Fruit fly (Drosophila melanogaster) whole organism, prepupa: ENCODE measurements around the gene Argp.

ENCODE experiments used
- Blimp-1 ChIP-seq: fragments of 200-800 bp; sonication (Bioruptor generic); optimal IDR thresholded peaks from 3 replicates; lab custom pipeline; 2017; ENCODE audit warnings: missing biosample characterization, missing genetic modification characterization, mild to moderate bottlenecking, moderate library complexity, missing genetic modification reagents
- CG10631 ChIP-seq: fragments of 200-800 bp; sonication (Bioruptor generic); optimal IDR thresholded peaks from 2 replicates; lab custom pipeline; 2016; ENCODE audit warnings: missing biosample characterization, missing genetic modification characterization
- CG10669 ChIP-seq: fragments of 200-800 bp; sonication (Bioruptor generic); optimal IDR thresholded peaks from 3 replicates; lab custom pipeline; 2018; ENCODE audit warnings: missing biosample characterization, mild to moderate bottlenecking, missing genetic modification characterization, moderate library complexity
- CG11294 ChIP-seq: fragments of 200-800 bp; sonication (Bioruptor generic); IDR thresholded peaks from 2 replicates; pipeline ENCODE4 v1.3.6; 2022; ENCODE audit warnings: missing biosample characterization, missing genetic modification characterization
- CG11762 ChIP-seq: fragments of 200-800 bp; sonication (Bioruptor generic); optimal IDR thresholded peaks from 3 replicates; lab custom pipeline; 2016; ENCODE audit warnings: missing biosample characterization, missing genetic modification characterization; ENCODE audit not compliant: insufficient read depth
- CG11902 ChIP-seq: fragments of 200-800 bp; sonication (Bioruptor generic); optimal IDR thresholded peaks from 3 replicates; lab custom pipeline; 2016; ENCODE audit warnings: missing biosample characterization, missing genetic modification characterization
- CG15336 ChIP-seq: fragments of 200-800 bp; sonication (Bioruptor generic); IDR thresholded peaks from 2 replicates; pipeline ENCODE4 v1.3.6; 2022; ENCODE audit warnings: missing biosample characterization, missing genetic modification characterization
- CG1621 ChIP-seq: fragments of 200-800 bp; sonication (Bioruptor generic); optimal IDR thresholded peaks from 3 replicates; lab custom pipeline; 2018; ENCODE audit warnings: missing biosample characterization, mild to moderate bottlenecking, missing genetic modification characterization
- CG16779 ChIP-seq: fragments of 200-800 bp; sonication (Bioruptor generic); optimal IDR thresholded peaks from 3 replicates; lab custom pipeline; 2017; ENCODE audit warnings: missing biosample characterization, mild to moderate bottlenecking, missing genetic modification characterization
- CG3032 ChIP-seq: fragments of 200-800 bp; optimal IDR thresholded peaks from 2 replicates; lab custom pipeline; 2019; ENCODE audit warnings: missing biosample characterization, mild to moderate bottlenecking, missing genetic modification characterization, moderate library complexity
- CG31627 ChIP-seq: fragments of 200-800 bp; sonication (Bioruptor generic); optimal IDR thresholded peaks from 3 replicates; lab custom pipeline; 2016; ENCODE audit warnings: missing biosample characterization, missing genetic modification characterization
- CG32006 ChIP-seq: fragments of 200-800 bp; sonication (Bioruptor generic); optimal IDR thresholded peaks from 3 replicates; lab custom pipeline; 2017; ENCODE audit warnings: missing biosample characterization, mild to moderate bottlenecking, missing genetic modification characterization
- CG34406 ChIP-seq: fragments of 200-800 bp; sonication (Bioruptor generic); optimal IDR thresholded peaks from 3 replicates; lab custom pipeline; 2016; ENCODE audit warnings: missing biosample characterization, missing genetic modification characterization
- CG3919 ChIP-seq: fragments of 200-800 bp; sonication (Bioruptor generic); optimal IDR thresholded peaks from 3 replicates; lab custom pipeline; 2016; ENCODE audit warnings: missing biosample characterization, missing genetic modification characterization
- CG4318 ChIP-seq: fragments of 200-800 bp; sonication (Bioruptor generic); optimal IDR thresholded peaks from 3 replicates; lab custom pipeline; 2017; ENCODE audit warnings: missing biosample characterization, mild to moderate bottlenecking, missing genetic modification characterization
- CG6276 ChIP-seq: fragments of 200-800 bp; sonication (Bioruptor generic); optimal IDR thresholded peaks from 2 replicates; lab custom pipeline; 2017; ENCODE audit warnings: missing biosample characterization, mild to moderate bottlenecking, missing genetic modification characterization
- CG6792 ChIP-seq: fragments of 200-800 bp; sonication (Bioruptor generic); optimal IDR thresholded peaks from 3 replicates; lab custom pipeline; 2016; ENCODE audit warnings: missing biosample characterization, missing genetic modification characterization
- CG6808 ChIP-seq: fragments of 200-800 bp; sonication (Bioruptor generic); optimal IDR thresholded peaks from 3 replicates; lab custom pipeline; 2017; ENCODE audit warnings: missing biosample characterization, missing genetic modification characterization, mild to moderate bottlenecking, moderate library complexity, missing genetic modification reagents
- CG6854 ChIP-seq: fragments of 200-800 bp; sonication (Bioruptor generic); optimal IDR thresholded peaks from 2 replicates; lab custom pipeline; 2017; ENCODE audit warnings: missing biosample characterization, mild to moderate bottlenecking, missing genetic modification characterization
- CG8119 ChIP-seq: fragments of 200-800 bp; sonication (Bioruptor generic); IDR thresholded peaks from 3 replicates; pipeline ENCODE4 v1.3.6; 2022; ENCODE audit warnings: missing biosample characterization, missing genetic modification characterization
- CG8319 ChIP-seq: fragments of 200-800 bp; sonication (Bioruptor generic); optimal IDR thresholded peaks from 3 replicates; lab custom pipeline; 2016; ENCODE audit warnings: missing biosample characterization, missing genetic modification characterization
- CG9139 ChIP-seq: fragments of 200-800 bp; sonication (Bioruptor generic); optimal IDR thresholded peaks from 3 replicates; lab custom pipeline; 2017; ENCODE audit warnings: missing biosample characterization, mild to moderate bottlenecking, missing genetic modification characterization
- Eip75B ChIP-seq: fragments of 200-800 bp; sonication (Bioruptor generic); optimal IDR thresholded peaks from 3 replicates; lab custom pipeline; 2016; ENCODE audit warnings: missing biosample characterization, missing genetic modification characterization
- Eip78C ChIP-seq: fragments of 200-800 bp; sonication (Bioruptor generic); peaks from one replicate; lab custom pipeline; 2016; ENCODE audit warnings: missing biosample characterization, missing genetic modification characterization
- Ets21C ChIP-seq: fragments of 200-800 bp; sonication (Bioruptor generic); optimal IDR thresholded peaks from 3 replicates; lab custom pipeline; 2016; ENCODE audit warnings: missing biosample characterization, missing genetic modification characterization
- Ets96B ChIP-seq: fragments of 200-800 bp; optimal IDR thresholded peaks from 2 replicates; lab custom pipeline; 2019; ENCODE audit warnings: missing biosample characterization, mild to moderate bottlenecking, missing genetic modification characterization, moderate library complexity
- Gug ChIP-seq: fragments of 200-800 bp; sonication (Bioruptor generic); IDR thresholded peaks from 2 replicates; pipeline ENCODE4 v1.3.6; 2022; ENCODE audit warnings: missing biosample characterization, missing genetic modification characterization
- Hr38 ChIP-seq: sonication (Bioruptor generic); optimal IDR thresholded peaks from 2 replicates; lab custom pipeline; 2016; ENCODE audit warnings: missing biosample characterization, missing genetic modification characterization
- Hr39 ChIP-seq: fragments of 200-800 bp; sonication (Bioruptor generic); optimal IDR thresholded peaks from 2 replicates; lab custom pipeline; 2016; ENCODE audit warnings: missing biosample characterization, missing genetic modification characterization
- Hr4 ChIP-seq: fragments of 200-800 bp; sonication (Bioruptor generic); optimal IDR thresholded peaks from 3 replicates; lab custom pipeline; 2016; ENCODE audit warnings: missing biosample characterization, missing genetic modification characterization
- Lpt ChIP-seq: fragments of 200-800 bp; sonication (Bioruptor generic); optimal IDR thresholded peaks from 3 replicates; lab custom pipeline; 2016; ENCODE audit warnings: missing biosample characterization, missing genetic modification characterization
- Met ChIP-seq: fragments of 200-800 bp; sonication (Bioruptor generic); optimal IDR thresholded peaks from 3 replicates; lab custom pipeline; 2016; ENCODE audit warnings: missing biosample characterization, missing genetic modification characterization
- OdsH ChIP-seq: fragments of 200-800 bp; sonication (Bioruptor generic); optimal IDR thresholded peaks from 3 replicates; lab custom pipeline; 2016; ENCODE audit warnings: missing biosample characterization, missing genetic modification characterization
- Smox ChIP-seq: fragments of 200-800 bp; sonication (Bioruptor generic); optimal IDR thresholded peaks from 3 replicates; lab custom pipeline; 2016; ENCODE audit warnings: missing biosample characterization, missing genetic modification characterization
- Sox14 ChIP-seq: fragments of 200-800 bp; sonication (Bioruptor generic); optimal IDR thresholded peaks from 3 replicates; lab custom pipeline; 2016; ENCODE audit warnings: missing biosample characterization, missing genetic modification characterization
- Sox15 ChIP-seq: fragments of 200-800 bp; sonication (Bioruptor generic); optimal IDR thresholded peaks from 3 replicates; lab custom pipeline; 2016; ENCODE audit warnings: missing biosample characterization, missing genetic modification characterization
- achi ChIP-seq: fragments of 200-800 bp; sonication (Bioruptor generic); optimal IDR thresholded peaks from 3 replicates; lab custom pipeline; 2016; ENCODE audit warnings: missing biosample characterization, missing genetic modification characterization
- cyc ChIP-seq: fragments of 200-800 bp; sonication (Bioruptor generic); optimal IDR thresholded peaks from 3 replicates; lab custom pipeline; 2016; ENCODE audit warnings: missing biosample characterization, missing genetic modification characterization
- dsx ChIP-seq: fragments of 200-800 bp; optimal IDR thresholded peaks from 3 replicates; lab custom pipeline; 2019; ENCODE audit warnings: missing biosample characterization, mild to moderate bottlenecking, missing genetic modification characterization, moderate library complexity; ENCODE audit not compliant: poor library complexity, severe bottlenecking
- esn ChIP-seq: fragments of 200-800 bp; sonication (Bioruptor generic); optimal IDR thresholded peaks from 2 replicates; lab custom pipeline; 2016; ENCODE audit warnings: missing biosample characterization, mild to moderate bottlenecking, missing genetic modification characterization, moderate library complexity
- fd59A ChIP-seq: fragments of 200-800 bp; sonication (Bioruptor generic); optimal IDR thresholded peaks from 2 replicates; lab custom pipeline; 2017; ENCODE audit warnings: missing biosample characterization, mild to moderate bottlenecking, missing genetic modification characterization, missing genetic modification reagents
- fd85E ChIP-seq: fragments of 200-800 bp; sonication (Bioruptor generic); optimal IDR thresholded peaks from 3 replicates; lab custom pipeline; 2016; ENCODE audit warnings: missing biosample characterization, missing genetic modification characterization
- fkh ChIP-seq: fragments of 200-800 bp; sonication (Bioruptor generic); optimal IDR thresholded peaks from 3 replicates; lab custom pipeline; 2017; ENCODE audit warnings: missing biosample characterization, mild to moderate bottlenecking, missing genetic modification characterization, moderate library complexity
- lz ChIP-seq: fragments of 200-800 bp; sonication (Bioruptor generic); optimal IDR thresholded peaks from 3 replicates; lab custom pipeline; 2016; ENCODE audit warnings: missing biosample characterization, missing genetic modification characterization
- net ChIP-seq: fragments of 200-800 bp; sonication (Bioruptor generic); optimal IDR thresholded peaks from 3 replicates; lab custom pipeline; 2016; ENCODE audit warnings: missing biosample characterization, missing genetic modification characterization
- pdm3 ChIP-seq: fragments of 200-800 bp; sonication (Bioruptor generic); optimal IDR thresholded peaks from 3 replicates; lab custom pipeline; 2016; ENCODE audit warnings: missing biosample characterization, missing genetic modification characterization
- salr ChIP-seq, 2 experiments: fragments of 200-800 bp; sonication (Bioruptor generic); optimal IDR thresholded peaks; 3 replicates each; lab custom pipeline; 2016 to 2018; ENCODE audit warnings: missing biosample characterization in 2 of 2, missing genetic modification characterization in 2 of 2, mild to moderate bottlenecking in 1 of 2
- spab ChIP-seq: fragments of 200-800 bp; sonication (Bioruptor generic); optimal IDR thresholded peaks from 2 replicates; lab custom pipeline; 2017; ENCODE audit warnings: missing biosample characterization, mild to moderate bottlenecking, missing genetic modification characterization, missing genetic modification reagents
- ss ChIP-seq, 2 experiments: fragments of 200-800 bp; sonication (Bioruptor generic); optimal IDR thresholded peaks; 2 replicates in 1 of 2; 3 replicates in 1 of 2; lab custom pipeline; 2017 to 2018; ENCODE audit warnings: mild to moderate bottlenecking in 2 of 2, missing biosample characterization in 2 of 2, missing genetic modification characterization in 2 of 2, moderate library complexity in 1 of 2
- svp ChIP-seq: fragments of 200-800 bp; sonication (Bioruptor generic); peaks from one replicate; lab custom pipeline; 2016; ENCODE audit warnings: missing biosample characterization, missing genetic modification characterization
- topi ChIP-seq: fragments of 200-800 bp; sonication (Bioruptor generic); optimal IDR thresholded peaks from 3 replicates; lab custom pipeline; 2016; ENCODE audit warnings: missing biosample characterization, missing genetic modification characterization

Argp gene

dm6 chr3R:13660924-13661659 lies 48.6 kb downstream of the Argp start, which contains the start of gene B52:
B52 (plus strand) TSS chr3R:13661311.
- TF ChIP-seq Eip78C (GFP tag; lab: Kevin White, UChicago) (peak; percentile 87), CG6854 (GFP tag; lab: Kevin White, UChicago) (peak; percentile 83), Lpt (GFP tag; lab: Kevin White, UChicago) (no peak), CG6276 (GFP tag; lab: Kevin White, UChicago) (no peak), CG15336 (GFP tag; lab: Robert Waterston, UW) (peak; percentile 44; the same call in 1 of the 2 replicates), CG1621 (tag; lab: Kevin White, UChicago) (peak; percentile 61), svp (peak; percentile 45), fd59A (GFP tag; lab: Kevin White, UChicago) (peak; percentile 2), salr (GFP tag; optimal IDR thresholded peaks at IDR 0.05; lab: Kevin White, UChicago) (peak; percentile 30 to 44), CG6792 (GFP tag; lab: Kevin White, UChicago) (peak; percentile 14), fd85E (GFP tag; lab: Kevin White, UChicago) (peak; percentile 64), dsx (no peak), Ets21C (GFP tag; lab: Kevin White, UChicago) (peak; percentile 11), Eip75B (GFP tag; lab: Kevin White, UChicago) (peak; percentile 55), CG10631 (GFP tag; lab: Kevin White, UChicago) (no peak), CG4318 (GFP tag; lab: Kevin White, UChicago) (no peak), ss (GFP tag; optimal IDR thresholded peaks at IDR 0.05; lab: Kevin White, UChicago) (peak; percentile 68 to 84), CG32006 (GFP tag; lab: Kevin White, UChicago) (peak; percentile 52), CG6808 (GFP tag; lab: Kevin White, UChicago) (peak; percentile 66), CG10669 (GFP tag; lab: Kevin White, UChicago) (peak; percentile 37), esn (GFP tag; lab: Kevin White, UChicago) (peak; percentile 75), CG8119 (GFP tag; lab: Robert Waterston, UW) (no peak), CG11902 (no peak), Gug (GFP tag; lab: Robert Waterston, UW) (no peak), CG3032 (tag; lab: Kevin White, UChicago) (peak; percentile 7), CG11294 (GFP tag; lab: Robert Waterston, UW) (no peak), CG3919 (GFP tag; lab: Kevin White, UChicago) (peak; percentile 69), OdsH (peak; percentile 42), Hr39 (GFP tag; lab: Kevin White, UChicago) (peak; percentile 59), lz (GFP tag; lab: Kevin White, UChicago) (peak; percentile 68), CG34406 (GFP tag; lab: Kevin White, UChicago) (peak; percentile 69), Met (peak; percentile 61), pdm3 (peak; percentile 51), CG16779 (tag; lab: Kevin White, UChicago) (peak; percentile 66), Sox15 (GFP tag; lab: Kevin White, UChicago) (peak; percentile 26), CG31627 (GFP tag; lab: Kevin White, UChicago) (peak; percentile 66), CG11762 (GFP tag; lab: Kevin White, UChicago) (no peak), spab (GFP tag; lab: Kevin White, UChicago) (no peak), Smox (GFP tag; lab: Kevin White, UChicago) (no peak), Sox14 (GFP tag; lab: Kevin White, UChicago) (peak; percentile 48), Hr4 (peak; percentile 22), achi (GFP tag; lab: Kevin White, UChicago) (peak; percentile 99), CG8319 (GFP tag; lab: Kevin White, UChicago) (peak; percentile 22), cyc (GFP tag; lab: Kevin White, UChicago) (peak; percentile 53), CG9139 (GFP tag; lab: Kevin White, UChicago) (peak; percentile 59), fkh (GFP tag; lab: Kevin White, UChicago) (no peak), topi (GFP tag; lab: Kevin White, UChicago) (peak; percentile 70), Hr38 (GFP tag; lab: Kevin White, UChicago) (no peak), Ets96B (peak; percentile 3), Blimp-1 (GFP tag; lab: Kevin White, UChicago) (peak; percentile 94), net (GFP tag; lab: Kevin White, UChicago) (peak; percentile 68)
